Worm (Caenorhabditis elegans) whole organism, L4 larva: ENCODE measurements around the gene C09H10.5.

Experiments used
- D1046.2 ChIP-seq: fragments of 200-800 bp; sonication (Bioruptor generic); IDR thresholded peaks from 2 replicates; pipeline ENCODE4 v1.3.6; 2022; ENCODE audit warnings: missing genetic modification characterization, missing compliant biosample characterization
- F10B5.3 ChIP-seq: sonication (generic microtip); optimal IDR thresholded peaks from 2 replicates; lab custom pipeline; 2016; ENCODE audit warnings: mild to moderate bottlenecking, missing genetic modification characterization, missing compliant biosample characterization
- F44E2.7 ChIP-seq: fragments of 200-800 bp; sonication (Bioruptor generic); IDR thresholded peaks from 2 replicates; pipeline ENCODE4 v2.1.2; 2022; ENCODE audit warnings: missing genetic modification characterization, missing compliant biosample characterization
- F49E8.2 ChIP-seq: sonication (generic microtip); optimal IDR thresholded peaks from 2 replicates; lab custom pipeline; 2016; ENCODE audit warnings: missing compliant biosample characterization, mild to moderate bottlenecking, missing genetic modification characterization, borderline replicate concordance
- T26A8.4 ChIP-seq: fragments of 200-800 bp; sonication (Bioruptor generic); IDR thresholded peaks from 2 replicates; pipeline ENCODE4 v1.3.6; 2022; ENCODE audit warnings: missing genetic modification characterization, missing compliant biosample characterization
- Y105C5A.15 ChIP-seq: fragments of 200-800 bp; sonication (Bioruptor generic); IDR thresholded peaks from 2 replicates; pipeline ENCODE4 v1.3.6; 2022; ENCODE audit warnings: missing genetic modification characterization, missing compliant biosample characterization
- Y48G9A.11 ChIP-seq: fragments of 200-800 bp; sonication (Bioruptor generic); IDR thresholded peaks from 2 replicates; pipeline ENCODE4 v1.3.6; 2022; ENCODE audit warnings: missing genetic modification reagents, missing genetic modification characterization, missing compliant biosample characterization
- Y5F2A.4 ChIP-seq: fragments of 200-800 bp; sonication (Bioruptor generic); optimal IDR thresholded peaks from 2 replicates; lab custom pipeline; 2018; ENCODE audit warnings: mild to moderate bottlenecking, missing genetic modification characterization, missing compliant biosample characterization
- aha-1 ChIP-seq: fragments of 150-350 bp; peaks from one replicate; lab custom pipeline; 2014; ENCODE audit warnings: missing biosample characterization, missing genetic modification characterization
- ama-1 ChIP-seq: fragments of 150-350 bp; optimal IDR thresholded peaks from 2 replicates; lab custom pipeline; 2014; ENCODE audit warnings: inconsistent platforms, mixed read lengths
- ces-1 ChIP-seq: fragments of 150-350 bp; sonication (generic microtip); optimal IDR thresholded peaks from 4 replicates; lab custom pipeline; 2014; ENCODE audit warnings: missing biosample characterization, missing genetic modification reagents, missing genetic modification characterization
- cey-2 ChIP-seq: sonication (generic microtip); optimal IDR thresholded peaks from 3 replicates; lab custom pipeline; 2017; ENCODE audit warnings: missing genetic modification characterization, mild to moderate bottlenecking, missing compliant biosample characterization, antibody characterized with exemption, borderline replicate concordance; ENCODE audit not compliant: insufficient read depth
- daf-12 ChIP-seq: fragments of 150-350 bp; optimal IDR thresholded peaks from 2 replicates; lab custom pipeline; 2014; ENCODE audit warnings: missing biosample characterization, missing genetic modification reagents, missing genetic modification characterization
- daf-16 ChIP-seq, 3 experiments: sonication (generic microtip); optimal IDR thresholded peaks; 2 replicates each; lab custom pipeline; 2016 to 2017; ENCODE audit warnings: missing genetic modification characterization in 3 of 3, missing genetic modification reagents in 3 of 3, mild to moderate bottlenecking in 2 of 3, missing compliant biosample characterization in 2 of 3, missing biosample characterization in 1 of 3, moderate library complexity in 1 of 3
- daf-19 ChIP-seq: fragments of 200-800 bp; sonication (Bioruptor generic); conservative IDR thresholded peaks from 2 replicates; pipeline ENCODE4 v1.3.6; 2022; ENCODE audit warnings: missing genetic modification characterization, missing compliant biosample characterization
- dmd-6 ChIP-seq: fragments of 200-800 bp; sonication (Bioruptor generic); IDR thresholded peaks from 2 replicates; pipeline ENCODE4 v1.3.6; 2022; ENCODE audit warnings: missing genetic modification reagents, missing genetic modification characterization, missing compliant biosample characterization
- duxl-1 ChIP-seq: sonication (generic microtip); optimal IDR thresholded peaks from 2 replicates; lab custom pipeline; 2016; ENCODE audit warnings: mild to moderate bottlenecking, missing genetic modification characterization, moderate library complexity, missing compliant biosample characterization; ENCODE audit not compliant: poor library complexity
- dve-1 ChIP-seq: sonication (generic microtip); optimal IDR thresholded peaks from 2 replicates; lab custom pipeline; 2017; ENCODE audit warnings: antibody characterized with exemption, mild to moderate bottlenecking, missing genetic modification characterization, missing compliant biosample characterization; ENCODE audit not compliant: insufficient read depth
- egl-43 ChIP-seq: fragments of 200-800 bp; sonication (Bioruptor generic); IDR thresholded peaks from 2 replicates; pipeline ENCODE4 v1.3.6; 2022; ENCODE audit warnings: missing genetic modification reagents, missing genetic modification characterization, missing compliant biosample characterization
- fos-1 ChIP-seq: fragments of 150-350 bp; optimal IDR thresholded peaks from 2 replicates; lab custom pipeline; 2014; ENCODE audit warnings: missing biosample characterization, missing genetic modification characterization
- gei-8 ChIP-seq: fragments of 200-800 bp; sonication (Bioruptor generic); optimal IDR thresholded peaks from 2 replicates; lab custom pipeline; 2018; ENCODE audit warnings: mild to moderate bottlenecking, missing genetic modification characterization, missing compliant biosample characterization
- hlh-11 ChIP-seq: fragments of 200-800 bp; sonication (Bioruptor generic); optimal IDR thresholded peaks from 2 replicates; lab custom pipeline; 2018; ENCODE audit warnings: mild to moderate bottlenecking, missing genetic modification characterization, missing compliant biosample characterization
- hlh-30 ChIP-seq: sonication (generic microtip); optimal IDR thresholded peaks from 2 replicates; lab custom pipeline; 2017; ENCODE audit warnings: antibody characterized with exemption, mild to moderate bottlenecking, missing genetic modification characterization, missing compliant biosample characterization; ENCODE audit not compliant: insufficient read depth
- lin-29 ChIP-seq: fragments of 200-800 bp; sonication (Bioruptor generic); IDR thresholded peaks from 2 replicates; pipeline ENCODE4 v1.3.6; 2022; ENCODE audit warnings: missing genetic modification reagents, missing genetic modification characterization, missing compliant biosample characterization
- lin-38 ChIP-seq: fragments of 200-800 bp; sonication (Bioruptor generic); IDR thresholded peaks from 2 replicates; pipeline ENCODE4 v1.3.6; 2022; ENCODE audit warnings: missing genetic modification reagents, missing genetic modification characterization, missing compliant biosample characterization
- lin-39 ChIP-seq: fragments of 150-350 bp; optimal IDR thresholded peaks from 2 replicates; lab custom pipeline; 2014; ENCODE audit warnings: missing biosample characterization, missing genetic modification reagents, missing genetic modification characterization
- madf-5 ChIP-seq, 2 experiments: fragments of 200-800 bp; sonication (Bioruptor generic); IDR thresholded peaks; 2 replicates each; pipeline ENCODE4 v1.3.6; 2022; ENCODE audit warnings: missing compliant biosample characterization in 2 of 2, missing genetic modification characterization in 2 of 2
- mdt-29 ChIP-seq: fragments of 200-800 bp; sonication (Bioruptor generic); IDR thresholded peaks from 2 replicates; pipeline ENCODE4 v1.3.6; 2022; ENCODE audit warnings: missing genetic modification reagents, missing genetic modification characterization, missing compliant biosample characterization
- mep-1 ChIP-seq: fragments of 150-350 bp; sonication (generic microtip); optimal IDR thresholded peaks from 3 replicates; lab custom pipeline; 2014; ENCODE audit warnings: missing biosample characterization, missing genetic modification characterization
- mes-2 ChIP-seq: sonication (generic microtip); optimal IDR thresholded peaks from 2 replicates; lab custom pipeline; 2016; ENCODE audit warnings: missing genotype, mild to moderate bottlenecking, missing genetic modification characterization, missing compliant biosample characterization; ENCODE audit not compliant: poor library complexity, severe bottlenecking
- mxl-2 ChIP-seq: fragments of 200-800 bp; sonication (Bioruptor generic); conservative IDR thresholded peaks from 2 replicates; pipeline ENCODE4 v1.3.6; 2022; ENCODE audit warnings: missing genetic modification reagents, missing genetic modification characterization, missing compliant biosample characterization
- mxl-3 ChIP-seq: fragments of 200-800 bp; sonication (Bioruptor generic); optimal IDR thresholded peaks from 2 replicates; lab custom pipeline; 2018; ENCODE audit warnings: mild to moderate bottlenecking, missing genetic modification characterization, missing compliant biosample characterization
- nhr-10 ChIP-seq: fragments of 150-350 bp; optimal IDR thresholded peaks from 2 replicates; lab custom pipeline; 2014; ENCODE audit warnings: missing biosample characterization, missing genetic modification characterization
- nhr-28 ChIP-seq: fragments of 150-350 bp; optimal IDR thresholded peaks from 2 replicates; lab custom pipeline; 2014; ENCODE audit warnings: missing biosample characterization, missing genetic modification characterization
- nhr-42 ChIP-seq: fragments of 200-800 bp; sonication (Bioruptor generic); IDR thresholded peaks from 2 replicates; pipeline ENCODE4 v1.3.6; 2022; ENCODE audit warnings: missing genetic modification characterization, missing compliant biosample characterization
- nhr-48 ChIP-seq: sonication (generic microtip); optimal IDR thresholded peaks from 2 replicates; lab custom pipeline; 2016; ENCODE audit warnings: mild to moderate bottlenecking, missing genetic modification characterization, missing compliant biosample characterization
- nhr-77 ChIP-seq: fragments of 150-350 bp; optimal IDR thresholded peaks from 2 replicates; lab custom pipeline; 2014; ENCODE audit warnings: missing biosample characterization, missing genetic modification characterization
- php-3 ChIP-seq: fragments of 200-800 bp; sonication (Bioruptor generic); IDR thresholded peaks from 2 replicates; pipeline ENCODE4 v1.3.6; 2022; ENCODE audit warnings: missing genetic modification reagents, missing genetic modification characterization, missing compliant biosample characterization
- spr-3 ChIP-seq: fragments of 200-800 bp; sonication (Bioruptor generic); optimal IDR thresholded peaks from 2 replicates; lab custom pipeline; 2018; ENCODE audit warnings: mild to moderate bottlenecking, missing genetic modification characterization, missing compliant biosample characterization
- tag-97 ChIP-seq: fragments of 200-800 bp; sonication (Bioruptor generic); IDR thresholded peaks from 2 replicates; pipeline ENCODE4 v1.3.6; 2022; ENCODE audit warnings: missing genetic modification characterization, missing compliant biosample characterization
- tra-1 ChIP-seq: fragments of 200-800 bp; sonication (Bioruptor generic); IDR thresholded peaks from 2 replicates; pipeline ENCODE4 v1.3.6; 2022; ENCODE audit warnings: missing genetic modification reagents, missing genetic modification characterization, missing compliant biosample characterization
- unc-130 ChIP-seq: sonication (generic microtip); optimal IDR thresholded peaks from 2 replicates; lab custom pipeline; 2016; ENCODE audit warnings: missing genetic modification reagents, missing genetic modification characterization, missing compliant biosample characterization
- unc-62 ChIP-seq, 3 experiments: fragments of 150-350 bp in 1 of 3; sonication (generic microtip); optimal IDR thresholded peaks in 2 of 3; peaks in 1 of 3; 1 replicate in 1 of 3; 2 replicates in 2 of 3; lab custom pipeline; 2014 to 2017; ENCODE audit warnings: missing biosample characterization in 3 of 3, missing genetic modification characterization in 3 of 3, missing genetic modification reagents in 3 of 3, missing genotype in 1 of 3
- zip-11 ChIP-seq: fragments of 200-800 bp; sonication (Bioruptor generic); IDR thresholded peaks from 2 replicates; pipeline ENCODE4 v1.3.6; 2022; ENCODE audit warnings: missing genetic modification characterization, missing compliant biosample characterization
- zip-2 ChIP-seq: fragments of 150-350 bp; optimal IDR thresholded peaks from 2 replicates; lab custom pipeline; 2014; ENCODE audit warnings: missing biosample characterization, missing genetic modification characterization
- ztf-7 ChIP-seq: fragments of 150-350 bp; optimal IDR thresholded peaks from 2 replicates; lab custom pipeline; 2014; ENCODE audit warnings: missing biosample characterization, missing genetic modification characterization

C09H10.5 gene

ce11 chrII:11103657-11104056, at the start of gene C09H10.5:
Gene C09H10.5, minus strand, starts transcription at chrII:11103757.
- TF ChIP-seq unc-62 (GFP tag; optimal IDR thresholded peaks at IDR 0.05 in 1 of 2; lab: Kevin White, UChicago) (peak in 1 of 2 experiments; percentile 17), unc-62 (tag; optimal IDR thresholded peaks at IDR 0.05; lab: Kevin White, UChicago) (no peak), egl-43 (GFP tag; lab: Robert Waterston, UW) (no peak), dve-1 (tag; lab: Kevin White, UChicago) (no peak), ztf-7 (tag; lab: Kevin White, UChicago) (no peak), dmd-6 (GFP tag; lab: Robert Waterston, UW) (no peak), lin-39 (tag; lab: Kevin White, UChicago) (no peak)

DNA sequence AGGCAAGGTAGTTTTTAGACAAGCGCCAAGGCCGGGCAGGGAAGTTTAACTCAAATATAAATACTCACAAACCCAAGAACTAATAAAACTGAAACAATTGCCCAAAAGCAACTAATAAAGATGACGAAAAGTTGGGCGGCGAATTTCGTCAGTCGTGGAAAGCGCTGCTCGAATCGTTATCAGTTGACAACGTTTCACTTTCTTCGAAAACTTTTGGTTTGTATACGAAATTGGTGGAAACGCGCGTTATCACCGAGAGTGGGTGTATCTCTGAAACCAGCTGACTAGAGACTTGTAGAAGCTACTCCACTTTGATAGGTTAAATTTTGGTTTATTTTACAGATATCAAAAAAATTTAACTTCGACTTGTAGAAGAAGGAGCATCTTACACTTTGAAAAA, 49.5 kb upstream of the C09H10.5 start:
- TF ChIP-seq egl-43 (GFP tag; lab: Robert Waterston, UW) (no peak), nhr-10 (no peak), F49E8.2 (tag; lab: Kevin White, UChicago) (no peak), Y48G9A.11 (GFP tag; lab: Robert Waterston, UW) (no peak), dve-1 (tag; lab: Kevin White, UChicago) (peak; percentile 67), F44E2.7 (GFP tag; lab: Robert Waterston, UW) (no peak), ztf-7 (tag; lab: Kevin White, UChicago) (no peak), mxl-2 (no peak), ama-1 (peak; percentile 9), mep-1 (tag; lab: Kevin White, UChicago) (no peak), daf-19 (GFP tag; lab: Robert Waterston, UW) (no peak), unc-130 (GFP tag; lab: Kevin White, UChicago) (no peak), hlh-11 (peak; percentile 76), mes-2 (tag; lab: Kevin White, UChicago) (peak; percentile 13), F10B5.3 (tag; lab: Kevin White, UChicago) (no peak), nhr-48 (tag; lab: Kevin White, UChicago) (peak; percentile 13), Y105C5A.15 (GFP tag; lab: Robert Waterston, UW) (no peak), fos-1 (tag; lab: Kevin White, UChicago) (no peak), daf-16 (GFP tag; optimal IDR thresholded peaks at IDR 0.05; lab: Kevin White, UChicago) (no peak), daf-16 (tag; optimal IDR thresholded peaks at IDR 0.05; lab: Kevin White, UChicago) (peak; percentile 78), zip-11 (no peak), cey-2 (tag; lab: Kevin White, UChicago) (no peak), ces-1 (GFP tag; lab: Kevin White, UChicago) (no peak), nhr-77 (tag; lab: Kevin White, UChicago) (no peak), spr-3 (GFP tag; lab: Kevin White, UChicago) (no peak), D1046.2 (GFP tag; lab: Robert Waterston, UW) (no peak), madf-5 (GFP tag; IDR thresholded peaks at IDR 0.05; lab: Robert Waterston, UW) (no peak), mxl-3 (GFP tag; lab: Kevin White, UChicago) (no peak), nhr-28 (tag; lab: Kevin White, UChicago) (peak; percentile 41), Y5F2A.4 (GFP tag; lab: Kevin White, UChicago) (no peak), lin-38 (GFP tag; lab: Robert Waterston, UW) (peak; percentile 12; the same call in 1 of the 2 replicates), mdt-29 (GFP tag; lab: Robert Waterston, UW) (no peak), aha-1 (tag; lab: Kevin White, UChicago) (peak; percentile 63), zip-2 (no peak), unc-62 (GFP tag; optimal IDR thresholded peaks at IDR 0.05 in 1 of 2; lab: Kevin White, UChicago) (no peak), unc-62 (tag; optimal IDR thresholded peaks at IDR 0.05; lab: Kevin White, UChicago) (no peak), hlh-30 (tag; lab: Kevin White, UChicago) (no peak), tra-1 (GFP tag; lab: Robert Waterston, UW) (0 out of 2 replicates have a peak, but pooled peaks have one; percentile 37), dmd-6 (GFP tag; lab: Robert Waterston, UW) (peak; percentile 74), lin-29 (GFP tag; lab: Robert Waterston, UW) (no peak), nhr-42 (GFP tag; lab: Robert Waterston, UW) (no peak), duxl-1 (tag; lab: Kevin White, UChicago) (no peak), gei-8 (no peak), daf-12 (tag; lab: Kevin White, UChicago) (no peak), T26A8.4 (GFP tag; lab: Robert Waterston, UW) (no peak), tag-97 (GFP tag; lab: Robert Waterston, UW) (no peak), php-3 (GFP tag; lab: Robert Waterston, UW) (0 out of 2 replicates have a peak, but pooled peaks have one; percentile 38)
